Fruit fly (Drosophila melanogaster) whole organism, embryonic: ENCODE data around the gene CG6602.

Source experiments
- Bgb ChIP-seq: fragments of 200-800 bp; sonication (Bioruptor generic); IDR thresholded peaks from 2 replicates; pipeline ENCODE4 v1.3.6; 2022; ENCODE audit warnings: missing biosample characterization, missing genetic modification characterization; ENCODE audit not compliant: partially characterized antibody
- BtbVII ChIP-seq: fragments of 200-800 bp; sonication (Bioruptor generic); optimal IDR thresholded peaks from 3 replicates; lab custom pipeline; 2017; ENCODE audit warnings: missing biosample characterization, mild to moderate bottlenecking, missing genetic modification characterization
- CG10462 ChIP-seq: fragments of 200-800 bp; sonication (Bioruptor generic); optimal IDR thresholded peaks from 2 replicates; lab custom pipeline; 2016; ENCODE audit warnings: missing biosample characterization, missing genetic modification characterization
- CG10979 ChIP-seq: fragments of 200-800 bp; sonication (Bioruptor generic); optimal IDR thresholded peaks from 2 replicates; lab custom pipeline; 2018; ENCODE audit warnings: missing biosample characterization, mild to moderate bottlenecking, missing genetic modification characterization, moderate library complexity
- CG11093 ChIP-seq: fragments of 200-800 bp; sonication (Bioruptor generic); IDR thresholded peaks from 3 replicates; pipeline ENCODE4 v1.3.6; 2022; ENCODE audit warnings: missing biosample characterization, missing genetic modification characterization
- CG12219 ChIP-seq: fragments of 200-800 bp; sonication (Bioruptor generic); optimal IDR thresholded peaks from 3 replicates; lab custom pipeline; 2018; ENCODE audit warnings: missing biosample characterization, mild to moderate bottlenecking, missing genetic modification characterization
- CG30403 ChIP-seq: fragments of 200-800 bp; sonication (Bioruptor generic); optimal IDR thresholded peaks from 3 replicates; lab custom pipeline; 2016; ENCODE audit warnings: missing biosample characterization, missing genetic modification characterization
- CG31388 ChIP-seq: fragments of 200-800 bp; sonication (Bioruptor generic); optimal IDR thresholded peaks from 2 replicates; lab custom pipeline; 2016; ENCODE audit warnings: missing biosample characterization, missing genetic modification characterization
- CG33213 ChIP-seq: fragments of 200-800 bp; sonication (Bioruptor generic); optimal IDR thresholded peaks from 3 replicates; lab custom pipeline; 2016; ENCODE audit warnings: missing biosample characterization, missing genetic modification characterization
- CG4707 ChIP-seq: fragments of 200-800 bp; sonication (Bioruptor generic); optimal IDR thresholded peaks from 2 replicates; lab custom pipeline; 2018; ENCODE audit warnings: missing biosample characterization, mild to moderate bottlenecking, missing genetic modification characterization, moderate library complexity
- CG4730 ChIP-seq: fragments of 200-800 bp; sonication (Bioruptor generic); IDR thresholded peaks from 2 replicates; pipeline ENCODE4 v1.3.6; 2022; ENCODE audit warnings: missing biosample characterization, missing genetic modification characterization
- CG5953 ChIP-seq: fragments of 200-800 bp; sonication (Bioruptor generic); IDR thresholded peaks from 2 replicates; pipeline ENCODE4 v1.3.6; 2022; ENCODE audit warnings: missing biosample characterization, missing genetic modification characterization
- CG6254 ChIP-seq: fragments of 200-800 bp; sonication (Bioruptor generic); optimal IDR thresholded peaks from 3 replicates; lab custom pipeline; 2017; ENCODE audit warnings: mild to moderate bottlenecking, missing biosample characterization, missing genetic modification reagents, missing genetic modification characterization
- CG6683 ChIP-seq: fragments of 200-800 bp; sonication (Bioruptor generic); optimal IDR thresholded peaks from 2 replicates; lab custom pipeline; 2017; ENCODE audit warnings: missing biosample characterization, mild to moderate bottlenecking, missing genetic modification characterization, missing genetic modification reagents
- CG7839 ChIP-seq: fragments of 200-800 bp; sonication (Bioruptor generic); optimal IDR thresholded peaks from 3 replicates; lab custom pipeline; 2018; ENCODE audit warnings: missing biosample characterization, mild to moderate bottlenecking, missing genetic modification characterization, moderate library complexity
- CG8281 ChIP-seq: fragments of 200-800 bp; sonication (Bioruptor generic); optimal IDR thresholded peaks from 2 replicates; lab custom pipeline; 2018; ENCODE audit warnings: missing biosample characterization, mild to moderate bottlenecking, missing genetic modification characterization, moderate library complexity
- CG8924 ChIP-seq: fragments of 200-800 bp; optimal IDR thresholded peaks from 3 replicates; lab custom pipeline; 2019; ENCODE audit warnings: missing biosample characterization, mild to moderate bottlenecking, missing genetic modification characterization, moderate library complexity
- CG9727 ChIP-seq: fragments of 200-800 bp; sonication (Bioruptor generic); optimal IDR thresholded peaks from 3 replicates; lab custom pipeline; 2017; ENCODE audit warnings: missing biosample characterization, mild to moderate bottlenecking, missing genetic modification characterization
- D ChIP-seq, 2 experiments: fragments of 200-800 bp in 1 of 2; fragments of >200 bp in 1 of 2; sonication (Bioruptor generic) in 1 of 2; optimal IDR thresholded peaks; 2 replicates in 1 of 2; 3 replicates in 1 of 2; lab custom pipeline; 2017; ENCODE audit warnings: mild to moderate bottlenecking in 1 of 2, missing biosample characterization in 1 of 2, missing genetic modification characterization in 1 of 2, missing genetic modification reagents in 1 of 2
- Dek ChIP-seq: fragments of 200-800 bp; sonication (Bioruptor generic); optimal IDR thresholded peaks from 3 replicates; lab custom pipeline; 2019; ENCODE audit warnings: missing biosample characterization, mild to moderate bottlenecking, missing genetic modification characterization, moderate library complexity
- Dip2 ChIP-seq: fragments of 200-800 bp; sonication (Bioruptor generic); IDR thresholded peaks from 2 replicates; pipeline ENCODE4 v1.3.6; 2022; ENCODE audit warnings: missing biosample characterization, missing genetic modification characterization
- Dref ChIP-seq: fragments of 200-800 bp; sonication (Bioruptor generic); IDR thresholded peaks from 2 replicates; pipeline ENCODE4 v1.3.6; 2022; ENCODE audit warnings: missing biosample characterization, missing genetic modification characterization
- E2f1 ChIP-seq: fragments of 200-800 bp; sonication (Bioruptor generic); IDR thresholded peaks from 2 replicates; pipeline ENCODE4 v1.3.6; 2022; ENCODE audit warnings: missing biosample characterization, missing genetic modification characterization
- Hey ChIP-seq: fragments of 200-800 bp; sonication (Bioruptor generic); optimal IDR thresholded peaks from 3 replicates; lab custom pipeline; 2018; ENCODE audit warnings: missing biosample characterization, mild to moderate bottlenecking, missing genetic modification characterization
- Hmx ChIP-seq: fragments of 200-800 bp; sonication (Bioruptor generic); optimal IDR thresholded peaks from 2 replicates; lab custom pipeline; 2016; ENCODE audit warnings: missing biosample characterization, missing genetic modification characterization
- Hr39 ChIP-seq: fragments of >200 bp; optimal IDR thresholded peaks from 2 replicates; lab custom pipeline; 2017
- Jarid2 ChIP-seq: fragments of 200-800 bp; sonication (Bioruptor generic); optimal IDR thresholded peaks from 3 replicates; lab custom pipeline; 2017; ENCODE audit warnings: mild to moderate bottlenecking, missing biosample characterization, missing genetic modification reagents, missing genetic modification characterization
- Lhr ChIP-seq: fragments of 200-800 bp; sonication (Bioruptor generic); optimal IDR thresholded peaks from 3 replicates; lab custom pipeline; 2017; ENCODE audit warnings: mild to moderate bottlenecking, missing biosample characterization, missing genetic modification reagents, missing genetic modification characterization
- Nf-YB ChIP-seq: fragments of 200-800 bp; sonication (Bioruptor generic); optimal IDR thresholded peaks from 3 replicates; lab custom pipeline; 2019; ENCODE audit warnings: missing biosample characterization, mild to moderate bottlenecking, missing genetic modification characterization, moderate library complexity
- Side ChIP-seq: fragments of 200-800 bp; sonication (Bioruptor generic); optimal IDR thresholded peaks from 2 replicates; lab custom pipeline; 2016; ENCODE audit warnings: missing biosample characterization, missing genetic modification characterization
- Ssrp ChIP-seq: fragments of 200-800 bp; sonication (Bioruptor generic); optimal IDR thresholded peaks from 2 replicates; lab custom pipeline; 2018; ENCODE audit warnings: missing biosample characterization, mild to moderate bottlenecking, missing genetic modification characterization, moderate library complexity
- ap ChIP-seq: fragments of 200-800 bp; sonication (Bioruptor generic); IDR thresholded peaks from 2 replicates; pipeline ENCODE4 v1.3.6; 2022; ENCODE audit warnings: missing biosample characterization, missing genetic modification characterization
- bbx ChIP-seq: fragments of 200-800 bp; sonication (Bioruptor generic); IDR thresholded peaks from 2 replicates; pipeline ENCODE4 v1.3.6; 2022; ENCODE audit warnings: missing biosample characterization, missing genetic modification characterization; ENCODE audit not compliant: partially characterized antibody
- bcd ChIP-seq: fragments of 200-800 bp; sonication (Bioruptor generic); optimal IDR thresholded peaks from 2 replicates; lab custom pipeline; 2017; ENCODE audit warnings: missing biosample characterization, mild to moderate bottlenecking, missing genetic modification characterization
- btn ChIP-seq: fragments of 200-800 bp; sonication (Bioruptor generic); optimal IDR thresholded peaks from 2 replicates; lab custom pipeline; 2016; ENCODE audit warnings: missing biosample characterization, missing genetic modification characterization
- cato ChIP-seq: fragments of 200-800 bp; sonication (Bioruptor generic); optimal IDR thresholded peaks from 2 replicates; lab custom pipeline; 2016; ENCODE audit warnings: missing biosample characterization, missing genetic modification characterization, borderline replicate concordance
- caup ChIP-seq: fragments of 200-800 bp; sonication (Bioruptor generic); optimal IDR thresholded peaks from 3 replicates; lab custom pipeline; 2017; ENCODE audit warnings: missing biosample characterization, mild to moderate bottlenecking, missing genetic modification characterization, moderate library complexity; ENCODE audit not compliant: severe bottlenecking
- fd64A ChIP-seq: fragments of 200-800 bp; sonication (Bioruptor generic); optimal IDR thresholded peaks from 3 replicates; lab custom pipeline; 2018; ENCODE audit warnings: missing biosample characterization, mild to moderate bottlenecking, missing genetic modification characterization
- grau ChIP-seq: fragments of 200-800 bp; optimal IDR thresholded peaks from 3 replicates; lab custom pipeline; 2019; ENCODE audit warnings: missing biosample characterization, mild to moderate bottlenecking, missing genetic modification characterization, moderate library complexity
- ham ChIP-seq: fragments of 200-800 bp; sonication (Bioruptor generic); IDR thresholded peaks from 2 replicates; pipeline ENCODE4 v1.3.6; 2022; ENCODE audit warnings: missing biosample characterization, missing genetic modification characterization
- jing ChIP-seq: fragments of 200-800 bp; sonication (Bioruptor generic); optimal IDR thresholded peaks from 2 replicates; lab custom pipeline; 2018; ENCODE audit warnings: missing biosample characterization, mild to moderate bottlenecking, missing genetic modification characterization
- nerfin-1 ChIP-seq: fragments of 200-800 bp; sonication (Bioruptor generic); optimal IDR thresholded peaks from 3 replicates; lab custom pipeline; 2019; ENCODE audit warnings: missing biosample characterization, mild to moderate bottlenecking, missing genetic modification characterization, moderate library complexity
- nerfin-2 ChIP-seq: fragments of 200-800 bp; sonication (Bioruptor generic); IDR thresholded peaks from 2 replicates; pipeline ENCODE4 v1.3.6; 2022; ENCODE audit warnings: missing biosample characterization, missing genetic modification characterization; ENCODE audit not compliant: partially characterized antibody
- pros ChIP-seq: fragments of 200-800 bp; sonication (Bioruptor generic); optimal IDR thresholded peaks from 3 replicates; lab custom pipeline; 2019; ENCODE audit warnings: missing biosample characterization, mild to moderate bottlenecking, missing genetic modification characterization, moderate library complexity
- sima ChIP-seq: fragments of 200-800 bp; sonication (Bioruptor generic); optimal IDR thresholded peaks from 2 replicates; lab custom pipeline; 2016; ENCODE audit warnings: missing biosample characterization, missing genetic modification characterization
- stc ChIP-seq: fragments of 200-800 bp; sonication (Bioruptor generic); IDR thresholded peaks from 2 replicates; pipeline ENCODE4 v1.3.6; 2022; ENCODE audit warnings: missing biosample characterization, missing genetic modification characterization
- tna ChIP-seq: fragments of 200-800 bp; sonication (Bioruptor generic); IDR thresholded peaks from 2 replicates; pipeline ENCODE4 v1.3.6; 2022; ENCODE audit warnings: missing biosample characterization, missing genetic modification characterization; ENCODE audit not compliant: partially characterized antibody
- toy ChIP-seq: fragments of 200-800 bp; sonication (Bioruptor generic); IDR thresholded peaks from 2 replicates; pipeline ENCODE4 v1.3.6; 2022; ENCODE audit warnings: missing biosample characterization, missing genetic modification characterization
- tup ChIP-seq: fragments of 200-800 bp; sonication (Bioruptor generic); optimal IDR thresholded peaks from 2 replicates; lab custom pipeline; 2016; ENCODE audit warnings: missing biosample characterization, mild to moderate bottlenecking, missing genetic modification characterization, moderate library complexity

CG6602 gene

dm6 chr3L:6094697-6095096 lies 22.8 kb downstream of the CG6602 start, which contains the start of the genes CG10467 and loj (continued):
- peak; percentile 91 for TF ChIP-seq stc (GFP tag; lab: Robert Waterston, UW)
- peak; percentile 93 for TF ChIP-seq CG31388
- TF ChIP-seq Hmx (GFP tag; lab: Kevin White, UChicago) = peak; percentile 73
- TF ChIP-seq tna = no peak
- TF ChIP-seq CG11093 (GFP tag; lab: Robert Waterston, UW) = peak; percentile 97
- peak; percentile 58 for TF ChIP-seq bbx
- peak; percentile 94 for TF ChIP-seq cato (GFP tag; lab: Kevin White, UChicago)
- peak; percentile 67 for TF ChIP-seq Jarid2 (GFP tag; lab: Kevin White, UChicago)
- peak; percentile 80 for TF ChIP-seq CG6254 (GFP tag; lab: Kevin White, UChicago)
- peak; percentile 94 for TF ChIP-seq CG10979 (tag; lab: Kevin White, UChicago)
- peak; percentile 87 for TF ChIP-seq jing (GFP tag; lab: Kevin White, UChicago)
- peak; percentile 96 for TF ChIP-seq CG9727 (GFP tag; lab: Kevin White, UChicago)
- peak; percentile 96 for TF ChIP-seq CG8924
- peak; percentile 47 for TF ChIP-seq Dref (GFP tag; lab: Robert Waterston, UW)
- TF ChIP-seq Lhr (GFP tag; lab: Kevin White, UChicago) = peak; percentile 90
- TF ChIP-seq D (optimal IDR thresholded peaks at IDR 0.05; lab: Kevin White, UChicago) = no peak
- peak; percentile 91 for TF ChIP-seq D (GFP tag; optimal IDR thresholded peaks at IDR 0.05; lab: Kevin White, UChicago)
- TF ChIP-seq Dip2 (GFP tag; lab: Robert Waterston, UW) = peak; percentile 56; the same call in 1 of the 2 replicates
- 0 out of 2 replicates have a peak, but pooled peaks have one; percentile 15 for TF ChIP-seq nerfin-2 (GFP tag; lab: Robert Waterston, UW)
- TF ChIP-seq CG6683 (GFP tag; lab: Kevin White, UChicago) = peak; percentile 72
- TF ChIP-seq CG7839 (tag; lab: Kevin White, UChicago) = peak; percentile 96
- peak; percentile 95 for TF ChIP-seq grau (tag; lab: Kevin White, UChicago)
- TF ChIP-seq Hr39 (lab: Kevin White, UChicago) = no peak
- peak; percentile 88 for TF ChIP-seq tup (GFP tag; lab: Kevin White, UChicago)
- peak; percentile 56 for TF ChIP-seq Side (GFP tag; lab: Kevin White, UChicago)
- peak; percentile 97 for TF ChIP-seq E2f1 (GFP tag; lab: Robert Waterston, UW)
- TF ChIP-seq CG30403 (GFP tag; lab: Kevin White, UChicago) = peak; percentile 97
- TF ChIP-seq CG4707 (GFP tag; lab: Kevin White, UChicago) = peak; percentile 73
- TF ChIP-seq Dek = peak; percentile 93
- TF ChIP-seq ap (GFP tag; lab: Robert Waterston, UW) = peak; percentile 92
- peak; percentile 95 for TF ChIP-seq bcd (GFP tag; lab: Kevin White, UChicago)
- TF ChIP-seq ham = peak; percentile 91
- peak; percentile 81 for TF ChIP-seq CG8281 (tag; lab: Kevin White, UChicago)
- TF ChIP-seq nerfin-1 = peak; percentile 93
- TF ChIP-seq BtbVII (GFP tag; lab: Kevin White, UChicago) = peak; percentile 80
- TF ChIP-seq btn = no peak
- peak; percentile 89 for TF ChIP-seq caup
- peak; percentile 61 for TF ChIP-seq Hey (tag; lab: Kevin White, UChicago)
- TF ChIP-seq pros (GFP tag; lab: Kevin White, UChicago) = no peak
- peak; percentile 96 for TF ChIP-seq CG4730
- TF ChIP-seq toy (GFP tag; lab: Robert Waterston, UW) = peak; percentile 90
- peak; percentile 73 for TF ChIP-seq CG12219 (GFP tag; lab: Kevin White, UChicago)
- TF ChIP-seq CG33213 (GFP tag; lab: Kevin White, UChicago) = peak; percentile 59
- peak; percentile 82 for TF ChIP-seq Nf-YB (GFP tag; lab: Kevin White, UChicago)
- peak; percentile 98 for TF ChIP-seq Ssrp
- no peak for TF ChIP-seq sima (GFP tag; lab: Kevin White, UChicago)
- TF ChIP-seq Bgb (GFP tag; lab: Robert Waterston, UW) = peak; percentile 59
- TF ChIP-seq CG10462 (GFP tag; lab: Kevin White, UChicago) = peak; percentile 90
- TF ChIP-seq CG5953 = peak; percentile 86; the same call in 1 of the 2 replicates
- TF ChIP-seq fd64A (GFP tag; lab: Kevin White, UChicago) = peak; percentile 36
